Fruit fly (Drosophila melanogaster) whole organism, embryonic: ENCODE measurements around the gene CG32369.

Experiments
- Abd-B ChIP-seq: fragments of 200-800 bp; sonication (Bioruptor generic); optimal IDR thresholded peaks from 2 replicates; lab custom pipeline; 2018; ENCODE audit warnings: missing biosample characterization, mild to moderate bottlenecking, missing genetic modification characterization, moderate library complexity
- Awh ChIP-seq: fragments of 200-800 bp; sonication (Bioruptor generic); IDR thresholded peaks from 2 replicates; pipeline ENCODE4, ENCODE4 v1.3.6; 2022; ENCODE audit warnings: missing biosample characterization, missing genetic modification characterization
- B-H2 ChIP-seq: fragments of 200-800 bp; sonication (Bioruptor generic); optimal IDR thresholded peaks from 2 replicates; lab custom pipeline; 2018; ENCODE audit warnings: missing biosample characterization, mild to moderate bottlenecking, missing genetic modification characterization
- Bgb ChIP-seq: fragments of 200-800 bp; sonication (Bioruptor generic); IDR thresholded peaks from 2 replicates; pipeline ENCODE4 v1.3.6; 2022; ENCODE audit warnings: missing biosample characterization, missing genetic modification characterization; ENCODE audit not compliant: partially characterized antibody
- CG10979 ChIP-seq: fragments of 200-800 bp; sonication (Bioruptor generic); optimal IDR thresholded peaks from 2 replicates; lab custom pipeline; 2018; ENCODE audit warnings: missing biosample characterization, mild to moderate bottlenecking, missing genetic modification characterization, moderate library complexity
- CG13424 ChIP-seq: fragments of 200-800 bp; sonication (Bioruptor generic); optimal IDR thresholded peaks from 2 replicates; lab custom pipeline; 2019; ENCODE audit warnings: missing biosample characterization, mild to moderate bottlenecking, missing genetic modification characterization, moderate library complexity
- CG18599 ChIP-seq: fragments of 200-800 bp; sonication (Bioruptor generic); optimal IDR thresholded peaks from 3 replicates; lab custom pipeline; 2017; ENCODE audit warnings: missing biosample characterization, missing genetic modification characterization, mild to moderate bottlenecking, moderate library complexity, missing genetic modification reagents
- CG18619 ChIP-seq: fragments of 200-800 bp; sonication (Bioruptor generic); optimal IDR thresholded peaks from 3 replicates; lab custom pipeline; 2017; ENCODE audit warnings: missing biosample characterization, mild to moderate bottlenecking, missing genetic modification characterization
- CG31441 ChIP-seq: fragments of 200-800 bp; sonication (Bioruptor generic); IDR thresholded peaks from 2 replicates; pipeline ENCODE4 v1.3.6; 2022; ENCODE audit warnings: missing biosample characterization, missing genetic modification characterization
- CG32767 ChIP-seq: fragments of 200-800 bp; sonication (Bioruptor generic); IDR thresholded peaks from 2 replicates; pipeline ENCODE4 v1.3.6; 2022; ENCODE audit warnings: missing biosample characterization, missing genetic modification characterization
- CG33213 ChIP-seq: fragments of 200-800 bp; sonication (Bioruptor generic); optimal IDR thresholded peaks from 3 replicates; lab custom pipeline; 2016; ENCODE audit warnings: missing biosample characterization, missing genetic modification characterization
- CG34224 ChIP-seq: fragments of 200-800 bp; sonication (Bioruptor generic); IDR thresholded peaks from 3 replicates; pipeline ENCODE4 v1.3.6; 2022; ENCODE audit warnings: missing biosample characterization, missing genetic modification characterization; ENCODE audit not compliant: partially characterized antibody
- CG4617 ChIP-seq: fragments of 200-800 bp; sonication (Bioruptor generic); optimal IDR thresholded peaks from 3 replicates; lab custom pipeline; 2016; ENCODE audit warnings: missing biosample characterization, missing genetic modification characterization, borderline replicate concordance
- CoRest ChIP-seq: fragments of 200-800 bp; sonication (Bioruptor generic); optimal IDR thresholded peaks from 3 replicates; lab custom pipeline; 2018; ENCODE audit warnings: missing biosample characterization, mild to moderate bottlenecking, missing genetic modification characterization, moderate library complexity
- D19A ChIP-seq: fragments of 200-800 bp; optimal IDR thresholded peaks from 3 replicates; lab custom pipeline; 2019; ENCODE audit warnings: missing biosample characterization, mild to moderate bottlenecking, missing genetic modification characterization, moderate library complexity
- Ets65A ChIP-seq: fragments of 200-800 bp; sonication (Bioruptor generic); peaks from one replicate; lab custom pipeline; 2016; ENCODE audit warnings: missing biosample characterization, missing genetic modification characterization
- Fer3 ChIP-seq: fragments of 200-800 bp; sonication (Bioruptor generic); optimal IDR thresholded peaks from 2 replicates; lab custom pipeline; 2018; ENCODE audit warnings: missing biosample characterization, mild to moderate bottlenecking, missing genetic modification characterization, moderate library complexity
- Gsc ChIP-seq: fragments of 200-800 bp; sonication (Bioruptor generic); IDR thresholded peaks from 2 replicates; pipeline ENCODE4 v1.3.6; 2022; ENCODE audit warnings: missing biosample characterization, missing genetic modification characterization
- H2.0 ChIP-seq: fragments of 200-800 bp; sonication (Bioruptor generic); IDR thresholded peaks from 2 replicates; pipeline ENCODE4 v1.3.6; 2022; ENCODE audit warnings: missing biosample characterization, missing genetic modification characterization
- HLH54F ChIP-seq: fragments of 200-800 bp; sonication (Bioruptor generic); optimal IDR thresholded peaks from 3 replicates; lab custom pipeline; 2016; ENCODE audit warnings: missing biosample characterization, missing genetic modification characterization
- HmgD ChIP-seq: fragments of 200-800 bp; sonication (Bioruptor generic); optimal IDR thresholded peaks from 3 replicates; lab custom pipeline; 2016; ENCODE audit warnings: missing biosample characterization, missing genetic modification characterization
- Hmr ChIP-seq: fragments of 200-800 bp; sonication (Bioruptor generic); optimal IDR thresholded peaks from 3 replicates; lab custom pipeline; 2017; ENCODE audit warnings: mild to moderate bottlenecking, missing biosample characterization, missing genetic modification reagents, missing genetic modification characterization
- Lpt ChIP-seq: fragments of >200 bp; optimal IDR thresholded peaks from 2 replicates; lab custom pipeline; 2018; ENCODE audit warnings: missing biosample characterization, missing genetic modification characterization
- MBD-R2 ChIP-seq: fragments of 200-800 bp; sonication (Bioruptor generic); IDR thresholded peaks from 2 replicates; pipeline ENCODE4 v1.3.6; 2022; ENCODE audit warnings: missing biosample characterization, missing genetic modification characterization
- NC2α ChIP-seq: fragments of 200-800 bp; sonication (Bioruptor generic); optimal IDR thresholded peaks from 2 replicates; lab custom pipeline; 2016; ENCODE audit warnings: missing biosample characterization, missing genetic modification characterization
- Oli ChIP-seq: fragments of 200-800 bp; sonication (Bioruptor generic); optimal IDR thresholded peaks from 2 replicates; lab custom pipeline; 2018; ENCODE audit warnings: missing biosample characterization, mild to moderate bottlenecking, missing genetic modification characterization, moderate library complexity
- Sox100B ChIP-seq: fragments of 200-800 bp; sonication (Bioruptor generic); optimal IDR thresholded peaks from 3 replicates; lab custom pipeline; 2018; ENCODE audit warnings: missing biosample characterization, mild to moderate bottlenecking, missing genetic modification characterization
- Trl ChIP-seq, 3 experiments: fragments of >200 bp in 2 of 3; fragments of 200-800 bp in 1 of 3; sonication (Bioruptor generic) in 1 of 3; optimal IDR thresholded peaks; 2 replicates in 1 of 3; 3 replicates in 2 of 3; lab custom pipeline; 2016 to 2017; ENCODE audit warnings: missing biosample characterization in 1 of 3, missing genetic modification characterization in 1 of 3
- abd-A ChIP-seq: fragments of 200-800 bp; sonication (Bioruptor generic); optimal IDR thresholded peaks from 3 replicates; lab custom pipeline; 2019; ENCODE audit warnings: missing biosample characterization, mild to moderate bottlenecking, missing genetic modification characterization, moderate library complexity
- ase ChIP-seq: fragments of 200-800 bp; sonication (Bioruptor generic); IDR thresholded peaks from 3 replicates; pipeline ENCODE4 v1.3.6; 2022; ENCODE audit warnings: missing biosample characterization, missing genetic modification characterization
- btn ChIP-seq: fragments of 200-800 bp; sonication (Bioruptor generic); optimal IDR thresholded peaks from 2 replicates; lab custom pipeline; 2016; ENCODE audit warnings: missing biosample characterization, missing genetic modification characterization
- cas ChIP-seq: fragments of 200-800 bp; sonication (Bioruptor generic); IDR thresholded peaks from 2 replicates; pipeline ENCODE4 v1.3.6; 2022; ENCODE audit warnings: missing biosample characterization, missing genetic modification characterization
- emc ChIP-seq: fragments of 200-800 bp; sonication (Bioruptor generic); optimal IDR thresholded peaks from 2 replicates; lab custom pipeline; 2016; ENCODE audit warnings: missing biosample characterization, missing genetic modification characterization
- ems ChIP-seq: fragments of 200-800 bp; sonication (Bioruptor generic); optimal IDR thresholded peaks from 3 replicates; lab custom pipeline; 2016; ENCODE audit warnings: missing biosample characterization, missing genetic modification characterization
- fd3F ChIP-seq: fragments of 200-800 bp; sonication (Bioruptor generic); optimal IDR thresholded peaks from 2 replicates; lab custom pipeline; 2018; ENCODE audit warnings: missing biosample characterization, mild to moderate bottlenecking, missing genetic modification characterization, moderate library complexity
- ham ChIP-seq: fragments of 200-800 bp; sonication (Bioruptor generic); IDR thresholded peaks from 2 replicates; pipeline ENCODE4 v1.3.6; 2022; ENCODE audit warnings: missing biosample characterization, missing genetic modification characterization
- her ChIP-seq: fragments of 200-800 bp; sonication (Bioruptor generic); optimal IDR thresholded peaks from 2 replicates; lab custom pipeline; 2016; ENCODE audit warnings: missing biosample characterization, missing genetic modification characterization
- hkb ChIP-seq, 2 experiments: fragments of 200-800 bp in 1 of 2; fragments of >200 bp in 1 of 2; sonication (Bioruptor generic) in 1 of 2; IDR thresholded peaks in 1 of 2; optimal IDR thresholded peaks in 1 of 2; 2 replicates each; pipeline versions ENCODE4 v1.3.6 to Lab custom; 2017 to 2022; ENCODE audit warnings: missing biosample characterization in 1 of 2, missing genetic modification characterization in 1 of 2
- klu ChIP-seq: fragments of 200-800 bp; sonication (Bioruptor generic); IDR thresholded peaks from 2 replicates; pipeline ENCODE4 v1.3.6; 2022; ENCODE audit warnings: missing biosample characterization, missing genetic modification characterization
- kni ChIP-seq: fragments of 200-800 bp; sonication (Bioruptor generic); optimal IDR thresholded peaks from 3 replicates; lab custom pipeline; 2017; ENCODE audit warnings: mild to moderate bottlenecking, missing biosample characterization, missing genetic modification reagents, missing genetic modification characterization
- lbe ChIP-seq: fragments of 200-800 bp; sonication (Bioruptor generic); optimal IDR thresholded peaks from 2 replicates; lab custom pipeline; 2016; ENCODE audit warnings: missing biosample characterization, mild to moderate bottlenecking, missing genetic modification characterization
- lola ChIP-seq, 3 experiments: fragments of >200 bp in 2 of 3; fragments of 200-800 bp in 1 of 3; sonication (Bioruptor generic) in 1 of 3; optimal IDR thresholded peaks; 2 replicates each; lab custom pipeline; 2017 to 2019; ENCODE audit warnings: missing biosample characterization in 3 of 3, missing genetic modification characterization in 3 of 3, mild to moderate bottlenecking in 1 of 3, moderate library complexity in 1 of 3
- mam ChIP-seq: fragments of 200-800 bp; sonication (Bioruptor generic); optimal IDR thresholded peaks from 3 replicates; lab custom pipeline; 2016; ENCODE audit warnings: missing biosample characterization, missing genetic modification characterization
- mirr ChIP-seq: fragments of 200-800 bp; sonication (Bioruptor generic); optimal IDR thresholded peaks from 3 replicates; lab custom pipeline; 2018; ENCODE audit warnings: missing biosample characterization, mild to moderate bottlenecking, missing genetic modification characterization
- p53 ChIP-seq: fragments of 200-800 bp; sonication (Bioruptor generic); optimal IDR thresholded peaks from 2 replicates; lab custom pipeline; 2016; ENCODE audit warnings: missing biosample characterization, missing genetic modification characterization
- pum ChIP-seq: fragments of 200-800 bp; sonication (Bioruptor generic); optimal IDR thresholded peaks from 2 replicates; lab custom pipeline; 2016; ENCODE audit warnings: missing biosample characterization, missing genetic modification characterization
- sna ChIP-seq: fragments of 200-800 bp; sonication (Bioruptor generic); IDR thresholded peaks from 2 replicates; pipeline ENCODE4 v1.3.6; 2022; ENCODE audit warnings: missing biosample characterization, missing genetic modification characterization; ENCODE audit not compliant: partially characterized antibody
- tgo ChIP-seq: fragments of 200-800 bp; sonication (Bioruptor generic); IDR thresholded peaks from 3 replicates; pipeline ENCODE4 v1.3.6; 2022; ENCODE audit warnings: missing biosample characterization, missing genetic modification characterization
- trh ChIP-seq: fragments of 200-800 bp; sonication (Bioruptor generic); optimal IDR thresholded peaks from 2 replicates; lab custom pipeline; 2016; ENCODE audit warnings: missing biosample characterization, missing genetic modification characterization
- vfl ChIP-seq: fragments of 200-800 bp; sonication (Bioruptor generic); optimal IDR thresholded peaks from 2 replicates; lab custom pipeline; 2016; ENCODE audit warnings: missing biosample characterization, missing genetic modification characterization
- vvl ChIP-seq: fragments of 200-800 bp; sonication (Bioruptor generic); IDR thresholded peaks from 2 replicates; pipeline ENCODE4 v1.3.6; 2022; ENCODE audit warnings: missing biosample characterization, missing genetic modification characterization

The CG32369 gene

dm6 chr3L:7783383-7783782 is 26.2 kb downstream of the CG32369 start (continued):
- TF ChIP-seq D19A, result no peak
- no peak for TF ChIP-seq Sox100B (GFP tag; lab: Kevin White, UChicago)
- peak; percentile 62 for TF ChIP-seq lbe (GFP tag; lab: Kevin White, UChicago)
- TF ChIP-seq Abd-B (GFP tag; lab: Kevin White, UChicago), result no peak
- TF ChIP-seq CG33213 (GFP tag; lab: Kevin White, UChicago), result no peak
- no peak for TF ChIP-seq NC2α (GFP tag; lab: Kevin White, UChicago)
- TF ChIP-seq vfl (GFP tag; lab: Kevin White, UChicago), result no peak
- TF ChIP-seq Fer3 (tag; lab: Kevin White, UChicago), result no peak
- no peak for TF ChIP-seq Bgb (GFP tag; lab: Robert Waterston, UW)
- TF ChIP-seq MBD-R2, result no peak
- no peak for TF ChIP-seq cas
- no peak for TF ChIP-seq CG32767 (GFP tag; lab: Robert Waterston, UW)
- no peak for TF ChIP-seq Awh
- no peak for TF ChIP-seq Trl (optimal IDR thresholded peaks at IDR 0.05; lab: Kevin White, UChicago)
- no peak for TF ChIP-seq Trl (GFP tag; optimal IDR thresholded peaks at IDR 0.05; lab: Kevin White, UChicago)
- TF ChIP-seq vvl (GFP tag; lab: Robert Waterston, UW), result no peak; the same call in 1 of the 2 replicates
- no peak for TF ChIP-seq Hmr (GFP tag; lab: Kevin White, UChicago)
- TF ChIP-seq Gsc (GFP tag; lab: Robert Waterston, UW), result no peak
- no peak for TF ChIP-seq btn (GFP tag; lab: Kevin White, UChicago)
- TF ChIP-seq B-H2 (GFP tag; lab: Kevin White, UChicago), result no peak
- no peak for TF ChIP-seq ham (GFP tag; lab: Robert Waterston, UW)
- TF ChIP-seq H2.0, result no peak
- TF ChIP-seq CG31441 (GFP tag; lab: Robert Waterston, UW), result 0 out of 2 replicates have a peak, but pooled peaks have one; percentile 13
- no peak for TF ChIP-seq HLH54F (GFP tag; lab: Kevin White, UChicago)
- TF ChIP-seq p53 (GFP tag; lab: Kevin White, UChicago), result no peak
- TF ChIP-seq CG10979 (tag; lab: Kevin White, UChicago), result no peak
- no peak for TF ChIP-seq abd-A (tag; lab: Kevin White, UChicago)
- TF ChIP-seq ase (GFP tag; lab: Robert Waterston, UW), result no peak
- no peak for TF ChIP-seq trh (GFP tag; lab: Kevin White, UChicago)
- TF ChIP-seq mam (GFP tag; lab: Kevin White, UChicago), result peak; percentile 17
- TF ChIP-seq emc (GFP tag; lab: Kevin White, UChicago), result no peak
- TF ChIP-seq CG34224 (GFP tag; lab: Robert Waterston, UW), result no peak
- TF ChIP-seq CoRest, result no peak
- no peak for TF ChIP-seq CG4617 (GFP tag; lab: Kevin White, UChicago)
- no peak for TF ChIP-seq klu
- TF ChIP-seq kni, result no peak
- no peak for TF ChIP-seq pum (GFP tag; lab: Kevin White, UChicago)
- no peak for TF ChIP-seq CG18619 (GFP tag; lab: Kevin White, UChicago)
- TF ChIP-seq fd3F (GFP tag; lab: Kevin White, UChicago), result no peak
- TF ChIP-seq ems, result no peak
- no peak for TF ChIP-seq Ets65A (GFP tag; lab: Kevin White, UChicago)
- TF ChIP-seq sna (GFP tag; lab: Robert Waterston, UW), result no peak
- TF ChIP-seq HmgD (GFP tag; lab: Kevin White, UChicago), result no peak
- TF ChIP-seq tgo (GFP tag; lab: Robert Waterston, UW), result peak; percentile 48; the same call in 1 of the 3 replicates
- no peak for TF ChIP-seq mirr (GFP tag; lab: Kevin White, UChicago)
- TF ChIP-seq Lpt (GFP tag; lab: Kevin White, UChicago), result no peak
- no peak for TF ChIP-seq lola (GFP tag; optimal IDR thresholded peaks at IDR 0.05; lab: Kevin White, UChicago)
- TF ChIP-seq her (GFP tag; lab: Kevin White, UChicago), result no peak
- TF ChIP-seq CG18599 (GFP tag; lab: Kevin White, UChicago), result no peak
- TF ChIP-seq hkb (optimal IDR thresholded peaks at IDR 0.05; lab: Kevin White, UChicago), result no peak
- peak; percentile 64 for TF ChIP-seq hkb (GFP tag; IDR thresholded peaks at IDR 0.05; lab: Robert Waterston, UW)
- TF ChIP-seq Oli (tag; lab: Kevin White, UChicago), result peak; percentile 54
- TF ChIP-seq CG13424 (tag; lab: Kevin White, UChicago), result peak; percentile 14
